Worm (Caenorhabditis elegans) whole organism, L4 larva: ENCODE measurements around the gene tufm-1.
A peak's percentile ranks its signal among the peaks of the same experiment; 100 is the strongest.

Experiments
- F26F4.8 ChIP-seq: fragments of 200-800 bp; sonication (Bioruptor generic); conservative IDR thresholded peaks from 2 replicates; pipeline ENCODE4 v1.3.6; 2022; ENCODE audit warnings: missing genetic modification characterization, missing compliant biosample characterization
- F44E2.7 ChIP-seq: fragments of 200-800 bp; sonication (Bioruptor generic); IDR thresholded peaks from 2 replicates; pipeline ENCODE4 v2.1.2; 2022; ENCODE audit warnings: missing genetic modification characterization, missing compliant biosample characterization
- R02D3.7 ChIP-seq: fragments of 150-350 bp; sonication (generic microtip); optimal IDR thresholded peaks from 3 replicates; lab custom pipeline; 2014; ENCODE audit warnings: missing biosample characterization, missing genetic modification characterization
- T26A8.4 ChIP-seq: fragments of 200-800 bp; sonication (Bioruptor generic); IDR thresholded peaks from 2 replicates; pipeline ENCODE4 v1.3.6; 2022; ENCODE audit warnings: missing genetic modification characterization, missing compliant biosample characterization
- Y105C5A.15 ChIP-seq: fragments of 200-800 bp; sonication (Bioruptor generic); IDR thresholded peaks from 2 replicates; pipeline ENCODE4 v1.3.6; 2022; ENCODE audit warnings: missing genetic modification characterization, missing compliant biosample characterization
- Y48G9A.11 ChIP-seq: fragments of 200-800 bp; sonication (Bioruptor generic); IDR thresholded peaks from 2 replicates; pipeline ENCODE4 v1.3.6; 2022; ENCODE audit warnings: missing genetic modification reagents, missing genetic modification characterization, missing compliant biosample characterization
- ZK337.2 ChIP-seq: fragments of 200-800 bp; sonication (Bioruptor generic); IDR thresholded peaks from 2 replicates; pipeline ENCODE4 v1.3.6; 2022; ENCODE audit warnings: missing genetic modification reagents, missing genetic modification characterization, missing compliant biosample characterization
- aha-1 ChIP-seq: fragments of 150-350 bp; peaks from one replicate; lab custom pipeline; 2014; ENCODE audit warnings: missing biosample characterization, missing genetic modification characterization
- ceh-44 ChIP-seq: fragments of 200-800 bp; sonication (Bioruptor generic); IDR thresholded peaks from 2 replicates; pipeline ENCODE4 v1.3.6; 2022; ENCODE audit warnings: missing genetic modification reagents, missing genetic modification characterization, missing compliant biosample characterization
- ces-1 ChIP-seq: fragments of 150-350 bp; sonication (generic microtip); optimal IDR thresholded peaks from 4 replicates; lab custom pipeline; 2014; ENCODE audit warnings: missing biosample characterization, missing genetic modification reagents, missing genetic modification characterization
- daf-16 ChIP-seq, 3 experiments: sonication (generic microtip); optimal IDR thresholded peaks; 2 replicates each; lab custom pipeline; 2016 to 2017; ENCODE audit warnings: missing genetic modification characterization in 3 of 3, missing genetic modification reagents in 3 of 3, mild to moderate bottlenecking in 2 of 3, missing compliant biosample characterization in 2 of 3, missing biosample characterization in 1 of 3, moderate library complexity in 1 of 3
- daf-19 ChIP-seq: fragments of 200-800 bp; sonication (Bioruptor generic); conservative IDR thresholded peaks from 2 replicates; pipeline ENCODE4 v1.3.6; 2022; ENCODE audit warnings: missing genetic modification characterization, missing compliant biosample characterization
- dmd-6 ChIP-seq: fragments of 200-800 bp; sonication (Bioruptor generic); IDR thresholded peaks from 2 replicates; pipeline ENCODE4 v1.3.6; 2022; ENCODE audit warnings: missing genetic modification reagents, missing genetic modification characterization, missing compliant biosample characterization
- dmd-8 ChIP-seq: fragments of 200-800 bp; sonication (Bioruptor generic); IDR thresholded peaks from 2 replicates; pipeline ENCODE4 v1.3.6; 2022; ENCODE audit warnings: missing genetic modification characterization, missing compliant biosample characterization
- dmd-9 ChIP-seq: fragments of 200-800 bp; sonication (Bioruptor generic); IDR thresholded peaks from 2 replicates; pipeline ENCODE4 v1.3.6; 2022; ENCODE audit warnings: missing genetic modification reagents, missing genetic modification characterization, missing compliant biosample characterization
- egl-27 ChIP-seq: sonication (generic microtip); optimal IDR thresholded peaks from 3 replicates; lab custom pipeline; 2017; ENCODE audit warnings: missing biosample characterization, missing genetic modification reagents, missing genetic modification characterization
- fkh-10 ChIP-seq: fragments of 150-350 bp; optimal IDR thresholded peaks from 2 replicates; lab custom pipeline; 2014; ENCODE audit warnings: missing biosample characterization, missing genetic modification reagents, missing genetic modification characterization
- fos-1 ChIP-seq: fragments of 150-350 bp; optimal IDR thresholded peaks from 2 replicates; lab custom pipeline; 2014; ENCODE audit warnings: missing biosample characterization, missing genetic modification characterization
- hif-1 ChIP-seq, 2 experiments: sonication (generic microtip); optimal IDR thresholded peaks; 2 replicates each; lab custom pipeline; 2016 to 2017; ENCODE audit warnings: missing compliant biosample characterization in 2 of 2, missing genetic modification characterization in 2 of 2, missing genetic modification reagents in 2 of 2, missing genotype in 2 of 2, mild to moderate bottlenecking in 1 of 2
- hlh-30 ChIP-seq: sonication (generic microtip); optimal IDR thresholded peaks from 2 replicates; lab custom pipeline; 2017; ENCODE audit warnings: antibody characterized with exemption, mild to moderate bottlenecking, missing genetic modification characterization, missing compliant biosample characterization; ENCODE audit not compliant: insufficient read depth
- lin-13 ChIP-seq: fragments of 150-350 bp; optimal IDR thresholded peaks from 2 replicates; lab custom pipeline; 2014; ENCODE audit warnings: missing biosample characterization, missing genetic modification reagents, missing genetic modification characterization
- lin-15B ChIP-seq: fragments of 150-350 bp; sonication (generic microtip); optimal IDR thresholded peaks from 3 replicates; lab custom pipeline; 2014; ENCODE audit warnings: missing biosample characterization, missing genetic modification characterization
- lin-39 ChIP-seq: fragments of 150-350 bp; optimal IDR thresholded peaks from 2 replicates; lab custom pipeline; 2014; ENCODE audit warnings: missing biosample characterization, missing genetic modification reagents, missing genetic modification characterization
- lsy-2 ChIP-seq, 2 experiments: fragments of 150-350 bp in 1 of 2; sonication (generic microtip) in 1 of 2; optimal IDR thresholded peaks; 2 replicates each; lab custom pipeline; 2014 to 2017; ENCODE audit warnings: missing biosample characterization in 2 of 2, missing genetic modification characterization in 2 of 2
- madf-5 ChIP-seq, 2 experiments: fragments of 200-800 bp; sonication (Bioruptor generic); IDR thresholded peaks; 2 replicates each; pipeline ENCODE4 v1.3.6; 2022; ENCODE audit warnings: missing compliant biosample characterization in 2 of 2, missing genetic modification characterization in 2 of 2
- mep-1 ChIP-seq: fragments of 150-350 bp; sonication (generic microtip); optimal IDR thresholded peaks from 3 replicates; lab custom pipeline; 2014; ENCODE audit warnings: missing biosample characterization, missing genetic modification characterization
- nhr-102 ChIP-seq: sonication (generic microtip); optimal IDR thresholded peaks from 2 replicates; lab custom pipeline; 2016; ENCODE audit warnings: mild to moderate bottlenecking, missing genetic modification characterization, moderate library complexity, missing compliant biosample characterization
- nhr-111 ChIP-seq: fragments of 200-800 bp; sonication (Bioruptor generic); optimal IDR thresholded peaks from 2 replicates; lab custom pipeline; 2018; ENCODE audit warnings: mild to moderate bottlenecking, missing genetic modification characterization, missing compliant biosample characterization
- nhr-237 ChIP-seq: sonication (generic microtip); optimal IDR thresholded peaks from 2 replicates; lab custom pipeline; 2017; ENCODE audit warnings: missing biosample characterization, missing genetic modification characterization
- nhr-25 ChIP-seq: sonication (generic microtip); optimal IDR thresholded peaks from 2 replicates; lab custom pipeline; 2017; ENCODE audit warnings: missing genetic modification characterization, mild to moderate bottlenecking, missing compliant biosample characterization, antibody characterized with exemption, moderate library complexity, borderline replicate concordance; ENCODE audit not compliant: insufficient read depth
- nhr-28 ChIP-seq: fragments of 150-350 bp; optimal IDR thresholded peaks from 2 replicates; lab custom pipeline; 2014; ENCODE audit warnings: missing biosample characterization, missing genetic modification characterization
- nhr-41 ChIP-seq: fragments of 200-800 bp; sonication (Bioruptor generic); IDR thresholded peaks from 2 replicates; pipeline ENCODE4 v1.3.6; 2022; ENCODE audit warnings: missing genetic modification reagents, missing genetic modification characterization, missing compliant biosample characterization
- nhr-42 ChIP-seq: fragments of 200-800 bp; sonication (Bioruptor generic); IDR thresholded peaks from 2 replicates; pipeline ENCODE4 v1.3.6; 2022; ENCODE audit warnings: missing genetic modification characterization, missing compliant biosample characterization
- nhr-6 ChIP-seq: fragments of 150-350 bp; optimal IDR thresholded peaks from 2 replicates; lab custom pipeline; 2014; ENCODE audit warnings: missing biosample characterization, missing genetic modification characterization
- nhr-76 ChIP-seq: fragments of 150-350 bp; optimal IDR thresholded peaks from 2 replicates; lab custom pipeline; 2014; ENCODE audit warnings: missing biosample characterization, missing genetic modification characterization
- nhr-77 ChIP-seq: fragments of 150-350 bp; optimal IDR thresholded peaks from 2 replicates; lab custom pipeline; 2014; ENCODE audit warnings: missing biosample characterization, missing genetic modification characterization
- pha-4 ChIP-seq, 2 experiments: fragments of 150-350 bp in 1 of 2; fragments of 200-800 bp in 1 of 2; sonication (Bioruptor generic) in 1 of 2; IDR thresholded peaks in 1 of 2; optimal IDR thresholded peaks in 1 of 2; 2 replicates each; pipeline versions ENCODE4 v1.3.6 to Lab custom; 2014 to 2022; ENCODE audit warnings: missing genetic modification characterization in 2 of 2, missing genetic modification reagents in 2 of 2, missing biosample characterization in 1 of 2, missing compliant biosample characterization in 1 of 2
- rbr-2 ChIP-seq: sonication (generic microtip); optimal IDR thresholded peaks from 2 replicates; lab custom pipeline; 2016; ENCODE audit warnings: missing genotype, missing genetic modification characterization, missing compliant biosample characterization
- saeg-2 ChIP-seq: fragments of 200-800 bp; sonication (Bioruptor generic); IDR thresholded peaks from 2 replicates; pipeline ENCODE4 v1.3.6; 2022; ENCODE audit warnings: missing genetic modification reagents, missing genetic modification characterization, missing compliant biosample characterization
- sdz-12 ChIP-seq: fragments of 200-800 bp; sonication (Bioruptor generic); optimal IDR thresholded peaks from 2 replicates; lab custom pipeline; 2018; ENCODE audit warnings: mild to moderate bottlenecking, missing genetic modification characterization, missing compliant biosample characterization
- snpc-1.2 ChIP-seq: fragments of 200-800 bp; sonication (Bioruptor generic); IDR thresholded peaks from 2 replicates; pipeline ENCODE4 v1.3.6; 2022; ENCODE audit warnings: missing genetic modification reagents, missing genetic modification characterization, missing compliant biosample characterization
- tag-97 ChIP-seq: fragments of 200-800 bp; sonication (Bioruptor generic); IDR thresholded peaks from 2 replicates; pipeline ENCODE4 v1.3.6; 2022; ENCODE audit warnings: missing genetic modification characterization, missing compliant biosample characterization
- tra-1 ChIP-seq: fragments of 200-800 bp; sonication (Bioruptor generic); IDR thresholded peaks from 2 replicates; pipeline ENCODE4 v1.3.6; 2022; ENCODE audit warnings: missing genetic modification reagents, missing genetic modification characterization, missing compliant biosample characterization
- vab-7 ChIP-seq: fragments of 200-800 bp; sonication (Bioruptor generic); IDR thresholded peaks from 2 replicates; pipeline ENCODE4 v1.3.6; 2022; ENCODE audit warnings: missing genetic modification reagents, missing genetic modification characterization, missing compliant biosample characterization
- zip-11 ChIP-seq: fragments of 200-800 bp; sonication (Bioruptor generic); IDR thresholded peaks from 2 replicates; pipeline ENCODE4 v1.3.6; 2022; ENCODE audit warnings: missing genetic modification characterization, missing compliant biosample characterization
- zip-2 ChIP-seq: fragments of 150-350 bp; optimal IDR thresholded peaks from 2 replicates; lab custom pipeline; 2014; ENCODE audit warnings: missing biosample characterization, missing genetic modification characterization
- ztf-7 ChIP-seq: fragments of 150-350 bp; optimal IDR thresholded peaks from 2 replicates; lab custom pipeline; 2014; ENCODE audit warnings: missing biosample characterization, missing genetic modification characterization

The tufm-1 gene

DNA sequence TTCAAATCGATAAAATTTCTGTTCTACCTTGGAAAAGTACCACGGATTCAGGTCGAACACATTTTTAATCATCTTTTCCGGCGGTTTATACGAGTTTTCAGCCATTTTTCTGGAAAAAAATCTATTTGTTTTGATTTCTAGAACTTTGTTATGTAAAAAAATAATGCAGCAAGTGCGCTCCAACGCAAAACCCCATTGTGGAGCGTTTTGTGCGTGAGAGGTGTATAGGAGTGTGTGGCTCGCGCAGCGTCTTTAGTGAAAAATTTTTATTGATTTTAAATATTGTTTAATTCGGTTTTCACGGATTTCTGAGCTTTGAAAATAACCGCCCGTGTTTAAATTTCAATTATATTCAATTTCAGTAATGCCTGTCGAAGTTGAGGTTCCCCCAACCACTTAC, 28.9 kb downstream of the tufm-1 start, which contains the start of gene Y71H2AM.20 (continued):
- TF ChIP-seq nhr-76 (tag; lab: Kevin White, UChicago) (peak; percentile 16), tra-1 (GFP tag; lab: Robert Waterston, UW) (peak; percentile 44; the same call in 1 of the 2 replicates), madf-5 (GFP tag; IDR thresholded peaks at IDR 0.05; lab: Robert Waterston, UW) (no peak), snpc-1.2 (GFP tag; lab: Robert Waterston, UW) (no peak), R02D3.7 (tag; lab: Kevin White, UChicago) (peak; percentile 40), ceh-44 (GFP tag; lab: Robert Waterston, UW) (peak; percentile 45; the same call in 1 of the 2 replicates), dmd-9 (GFP tag; lab: Robert Waterston, UW) (peak; percentile 66; the same call in 1 of the 2 replicates), tag-97 (GFP tag; lab: Robert Waterston, UW) (no peak), mep-1 (peak; percentile 99), zip-11 (GFP tag; lab: Robert Waterston, UW) (no peak), ztf-7 (peak; percentile 86), nhr-42 (peak; percentile 85), nhr-77 (peak; percentile 98), nhr-41 (GFP tag; lab: Robert Waterston, UW) (no peak), aha-1 (tag; lab: Kevin White, UChicago) (peak; percentile 98), egl-27 (tag; lab: Kevin White, UChicago) (no peak), daf-16 (GFP tag; optimal IDR thresholded peaks at IDR 0.05; lab: Kevin White, UChicago) (peak in 1 of 2 experiments; percentile 75), daf-16 (tag; optimal IDR thresholded peaks at IDR 0.05; lab: Kevin White, UChicago) (peak; percentile 76), lin-13 (peak; percentile 98), fkh-10 (GFP tag; lab: Kevin White, UChicago) (peak; percentile 97), ces-1 (peak; percentile 76), nhr-102 (tag; lab: Kevin White, UChicago) (peak; percentile 50), hlh-30 (tag; lab: Kevin White, UChicago) (peak; percentile 93), saeg-2 (GFP tag; lab: Robert Waterston, UW) (0 out of 2 replicates have a peak, but pooled peaks have one; percentile 49), daf-19 (GFP tag; lab: Robert Waterston, UW) (no peak), lin-39 (tag; lab: Kevin White, UChicago) (no peak), Y105C5A.15 (GFP tag; lab: Robert Waterston, UW) (no peak), nhr-6 (tag; lab: Kevin White, UChicago) (peak; percentile 98), nhr-237 (peak; percentile 69), zip-2 (tag; lab: Kevin White, UChicago) (peak; percentile 73), F26F4.8 (GFP tag; lab: Robert Waterston, UW) (no peak)

DNA sequence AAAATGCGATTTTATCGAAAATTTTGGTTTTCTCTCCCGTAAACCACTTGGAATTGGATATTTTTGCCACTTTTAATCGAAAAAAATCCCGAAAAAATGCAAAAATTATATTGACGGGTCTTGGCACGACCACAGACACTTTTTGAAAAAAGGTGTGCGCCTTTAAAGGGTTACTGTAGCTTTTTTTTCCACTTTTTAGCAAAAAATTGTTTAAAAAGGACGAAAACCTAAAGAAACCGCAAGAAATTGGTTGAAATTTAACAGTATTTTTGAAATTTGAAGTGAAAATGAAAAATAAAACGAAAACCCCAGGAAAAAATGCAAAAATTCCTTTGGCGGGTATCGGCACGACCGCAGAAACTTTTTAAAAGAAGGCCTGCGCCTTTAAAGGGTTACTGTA, 32.9 kb downstream of the tufm-1 start:
- TF ChIP-seq Y48G9A.11 (0 out of 2 replicates have a peak, but pooled peaks have one; percentile 19), nhr-111 (GFP tag; lab: Kevin White, UChicago) (no peak), daf-16 (GFP tag; optimal IDR thresholded peaks at IDR 0.05; lab: Kevin White, UChicago) (no peak), daf-16 (tag; optimal IDR thresholded peaks at IDR 0.05; lab: Kevin White, UChicago) (no peak), aha-1 (tag; lab: Kevin White, UChicago) (peak; percentile 43), F44E2.7 (GFP tag; lab: Robert Waterston, UW) (no peak), fkh-10 (GFP tag; lab: Kevin White, UChicago) (no peak), lsy-2 (tag; optimal IDR thresholded peaks at IDR 0.05; lab: Kevin White, UChicago) (no peak), dmd-6 (GFP tag; lab: Robert Waterston, UW) (no peak), Y105C5A.15 (GFP tag; lab: Robert Waterston, UW) (no peak), hlh-30 (tag; lab: Kevin White, UChicago) (no peak)

DNA sequence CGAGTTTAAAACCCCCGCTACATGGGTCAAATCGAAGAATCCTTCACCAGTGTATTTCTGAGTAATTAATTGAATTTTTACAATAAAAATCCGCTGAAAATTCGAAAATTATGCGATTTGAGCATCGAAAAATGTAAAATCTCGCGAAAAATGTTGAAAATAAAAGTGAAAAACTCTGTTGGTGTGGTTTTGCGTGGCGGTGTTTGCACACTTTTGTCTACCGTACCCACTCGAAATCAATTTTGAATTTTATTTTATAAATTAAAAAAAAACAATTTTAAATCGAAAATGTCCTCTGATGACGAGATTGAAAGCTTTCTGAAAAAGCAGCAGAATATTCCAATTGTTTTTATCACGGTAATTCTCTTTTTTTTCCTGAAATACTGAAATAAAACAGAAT, 34.0 kb downstream of the tufm-1 start, which contains the start of gene Y71H2AM.6:
Gene Y71H2AM.6 (plus strand): TSS at position 264 of the 400 bp plus-strand sequence.
- TF ChIP-seq daf-16 (GFP tag; optimal IDR thresholded peaks at IDR 0.05; lab: Kevin White, UChicago) (no peak), daf-16 (tag; optimal IDR thresholded peaks at IDR 0.05; lab: Kevin White, UChicago) (peak; percentile 13), nhr-42 (no peak), lin-15B (no peak), pha-4 (GFP tag; IDR thresholded peaks at IDR 0.05; lab: Robert Waterston, UW) (no peak), pha-4 (tag; optimal IDR thresholded peaks at IDR 0.05; lab: Kevin White, UChicago) (peak; percentile 79), hif-1 (tag; optimal IDR thresholded peaks at IDR 0.05; lab: Kevin White, UChicago) (no peak), nhr-28 (no peak), nhr-25 (tag; lab: Kevin White, UChicago) (no peak), vab-7 (GFP tag; lab: Robert Waterston, UW) (no peak), rbr-2 (tag; lab: Kevin White, UChicago) (peak; percentile 21), dmd-6 (GFP tag; lab: Robert Waterston, UW) (no peak), dmd-8 (GFP tag; lab: Robert Waterston, UW) (no peak), sdz-12 (GFP tag; lab: Kevin White, UChicago) (no peak), fos-1 (tag; lab: Kevin White, UChicago) (no peak), T26A8.4 (GFP tag; lab: Robert Waterston, UW) (no peak), ZK337.2 (GFP tag; lab: Robert Waterston, UW) (no peak)
